Fruit fly (Drosophila melanogaster) whole organism, adult: Measurements from ENCODE around the gene CG34171.

Source experiments
- CG11617 ChIP-seq: fragments of 200-800 bp; sonication (Bioruptor generic); optimal IDR thresholded peaks from 2 replicates; lab custom pipeline; 2017; ENCODE audit warnings: mild to moderate bottlenecking, missing biosample characterization, missing genetic modification reagents, missing genetic modification characterization
- CG12768 ChIP-seq: fragments of 200-800 bp; sonication (Bioruptor generic); optimal IDR thresholded peaks from 2 replicates; lab custom pipeline; 2017; ENCODE audit warnings: missing biosample characterization, missing genetic modification characterization, mild to moderate bottlenecking, moderate library complexity, missing genetic modification reagents
- CG33017 ChIP-seq: fragments of 200-800 bp; sonication (Bioruptor generic); optimal IDR thresholded peaks from 2 replicates; lab custom pipeline; 2018; ENCODE audit warnings: missing biosample characterization, mild to moderate bottlenecking, missing genetic modification characterization, moderate library complexity
- CG5204 ChIP-seq: fragments of 200-800 bp; sonication (Bioruptor generic); optimal IDR thresholded peaks from 2 replicates; lab custom pipeline; 2016; ENCODE audit warnings: missing biosample characterization, missing genetic modification characterization
- CG7101 ChIP-seq: fragments of 200-800 bp; sonication (Bioruptor generic); optimal IDR thresholded peaks from 2 replicates; lab custom pipeline; 2018; ENCODE audit warnings: missing biosample characterization, mild to moderate bottlenecking, missing genetic modification characterization, moderate library complexity
- Clk ChIP-seq: fragments of 200-800 bp; sonication (Bioruptor generic); optimal IDR thresholded peaks from 2 replicates; lab custom pipeline; 2017; ENCODE audit warnings: missing biosample characterization, missing genetic modification characterization
- Hr96 ChIP-seq: fragments of 200-800 bp; sonication (Bioruptor generic); optimal IDR thresholded peaks from 2 replicates; lab custom pipeline; 2016; ENCODE audit warnings: missing biosample characterization, missing genetic modification characterization
- Mnt ChIP-seq: fragments of 200-800 bp; sonication (Bioruptor generic); optimal IDR thresholded peaks from 2 replicates; lab custom pipeline; 2016; ENCODE audit warnings: missing biosample characterization, mild to moderate bottlenecking, missing genetic modification characterization
- bab1 ChIP-seq: fragments of 200-800 bp; sonication (Bioruptor generic); optimal IDR thresholded peaks from 3 replicates; lab custom pipeline; 2019; ENCODE audit warnings: missing biosample characterization, mild to moderate bottlenecking, missing genetic modification characterization, moderate library complexity
- cic ChIP-seq: fragments of 200-800 bp; sonication (Bioruptor generic); optimal IDR thresholded peaks from 2 replicates; lab custom pipeline; 2017; ENCODE audit warnings: missing biosample characterization, mild to moderate bottlenecking, missing genetic modification characterization, moderate library complexity
- kay ChIP-seq: fragments of 200-800 bp; sonication (Bioruptor generic); peaks from one replicate; lab custom pipeline; 2016; ENCODE audit warnings: missing biosample characterization, missing genetic modification characterization, borderline replicate concordance
- ovo ChIP-seq: fragments of 200-800 bp; sonication (Bioruptor generic); optimal IDR thresholded peaks from 2 replicates; lab custom pipeline; 2016; ENCODE audit warnings: missing biosample characterization, missing genetic modification characterization
- tj ChIP-seq: fragments of 200-800 bp; sonication (Bioruptor generic); optimal IDR thresholded peaks from 3 replicates; lab custom pipeline; 2017; ENCODE audit warnings: missing biosample characterization, mild to moderate bottlenecking, missing genetic modification characterization, moderate library complexity

dm6 chr2L:18347950-18348349 lies 30.4 kb upstream of the CG34171 start:
- TF ChIP-seq cic (GFP tag; lab: Kevin White, UChicago) (no peak), CG33017 (tag; lab: Kevin White, UChicago) (no peak), Hr96 (no peak), Mnt (no peak), CG12768 (no peak), CG5204 (GFP tag; lab: Kevin White, UChicago) (no peak), kay (GFP tag; lab: Kevin White, UChicago) (no peak), ovo (GFP tag; lab: Kevin White, UChicago) (no peak), tj (GFP tag; lab: Kevin White, UChicago) (no peak), CG11617 (no peak), Clk (GFP tag; lab: Kevin White, UChicago) (no peak), bab1 (GFP tag; lab: Kevin White, UChicago) (no peak), CG7101 (tag; lab: Kevin White, UChicago) (no peak)
